Fruit fly (Drosophila melanogaster) S2 (cell line): ENCODE results near the gene FoxK.

Experiments used
- CG8478 ChIP-seq: fragments of >200 bp; optimal IDR thresholded peaks from 2 replicates; lab custom pipeline; 2018
- CTCF ChIP-seq, 2 experiments: fragments of >200 bp; optimal IDR thresholded peaks; 2 replicates each; lab custom pipeline; 2018

Gene FoxK

dm6 chr3L:11107432-11107831, 13.2 kb downstream of the FoxK start, which contains the start of gene CG32073:
Gene CG32073 (minus strand): TSS chr3L:11107582.
- TF ChIP-seq CG8478, result no peak
- no peak for TF ChIP-seq CTCF (optimal IDR thresholded peaks at IDR 0.05; lab: Kevin White, UChicago)

dm6 chr3L:11103773-11104172, 16.8 kb downstream of the FoxK start, which contains the start of gene CG32071:
Gene CG32071 (minus strand): TSS chr3L:11103873.
- TF ChIP-seq CG8478 (no peak), CTCF (optimal IDR thresholded peaks at IDR 0.05; lab: Kevin White, UChicago) (no peak)

- no peak for TF ChIP-seq CG8478
- no peak for TF ChIP-seq CTCF (optimal IDR thresholded peaks at IDR 0.05; lab: Kevin White, UChicago)
Observed at dm6 chr3L:11102930-11103329, 17.7 kb downstream of the FoxK start, which contains the start of gene Elo68alpha. Gene Elo68alpha (minus strand): TSS chr3L:11103030.

dm6 chr3L:11101598-11101997, 19.0 kb downstream of the FoxK start, which contains the start of gene Elo68beta:
Gene Elo68beta (minus strand): TSS chr3L:11101698.
- TF ChIP-seq CTCF (optimal IDR thresholded peaks at IDR 0.05; lab: Kevin White, UChicago) (no peak), CG8478 (no peak)

dm6 chr3L:11097982-11098663, 22.5 kb downstream of the FoxK start, which contains the start of the genes Irbp18 and APP-BP1:
Gene Irbp18 (minus strand): TSS chr3L:11098186.
Gene APP-BP1 (plus strand): TSS chr3L:11098412.
- TF ChIP-seq CG8478 (no peak), CTCF (optimal IDR thresholded peaks at IDR 0.05; lab: Kevin White, UChicago) (no peak)

dm6 chr3L:11096195-11096908, 24.2 kb downstream of the FoxK start, which contains the start of the genes CG46439, Iyd and CG33947:
Gene CG46439 (minus strand): TSS chr3L:11096245.
Gene Iyd (minus strand): TSS chr3L:11096245.
Gene CG33947 (plus strand): TSS chr3L:11096496.
- TF ChIP-seq CTCF (optimal IDR thresholded peaks at IDR 0.05; lab: Kevin White, UChicago) (no peak), CG8478 (no peak)

- no peak for TF ChIP-seq CG8478
- no peak for TF ChIP-seq CTCF (optimal IDR thresholded peaks at IDR 0.05; lab: Kevin White, UChicago)
Observed at dm6 chr3L:11094279-11094678, 26.3 kb downstream of the FoxK start.

dm6 chr3L:11093046-11093520, 27.5 kb downstream of the FoxK start, which contains the start of gene JIL-1:
Gene JIL-1 (minus strand): TSS chr3L:11093193.
- no peak for TF ChIP-seq CG8478
- peak in 1 of 2 experiments; percentile 2 for TF ChIP-seq CTCF (optimal IDR thresholded peaks at IDR 0.05; lab: Kevin White, UChicago)

dm6 chr3L:11092610-11092961, 28.0 kb downstream of the FoxK start:
- TF ChIP-seq CTCF (optimal IDR thresholded peaks at IDR 0.05; lab: Kevin White, UChicago) (no peak), CG8478 (no peak)

dm6 chr3L:11091943-11092609, 28.5 kb downstream of the FoxK start:
- TF ChIP-seq CTCF (optimal IDR thresholded peaks at IDR 0.05; lab: Kevin White, UChicago), result no peak
- TF ChIP-seq CG8478, result no peak

dm6 chr3L:11089805-11090440, 30.7 kb downstream of the FoxK start:
- no peak for TF ChIP-seq CG8478
- no peak for TF ChIP-seq CTCF (optimal IDR thresholded peaks at IDR 0.05; lab: Kevin White, UChicago)

dm6 chr3L:11085810-11086209, 34.8 kb downstream of the FoxK start:
- TF ChIP-seq CTCF (optimal IDR thresholded peaks at IDR 0.05; lab: Kevin White, UChicago), result no peak

- TF ChIP-seq CG8478, result no peak
- no peak for TF ChIP-seq CTCF (optimal IDR thresholded peaks at IDR 0.05; lab: Kevin White, UChicago)
Observed at dm6 chr3L:11084557-11085231, 35.9 kb downstream of the FoxK start.

- TF ChIP-seq CTCF (optimal IDR thresholded peaks at IDR 0.05; lab: Kevin White, UChicago), result no peak
- no peak for TF ChIP-seq CG8478
Observed at dm6 chr3L:11083605-11084004, 37.0 kb downstream of the FoxK start.
